Worm (Caenorhabditis elegans) whole organism, young adult: ENCODE measurements around the gene srsx-11.

Source experiments
- T26A5.8 ChIP-seq: sonication (generic microtip); optimal IDR thresholded peaks from 2 replicates; lab custom pipeline; 2016; ENCODE audit warnings: missing genetic modification characterization, missing compliant biosample characterization
- nhr-90 ChIP-seq: sonication (generic microtip); optimal IDR thresholded peaks from 2 replicates; lab custom pipeline; 2016; ENCODE audit warnings: missing genotype, mild to moderate bottlenecking, missing genetic modification characterization, missing compliant biosample characterization

- TF ChIP-seq T26A5.8 (tag; lab: Kevin White, UChicago) (no peak), nhr-90 (no peak)
These were observed 6.0 kb downstream of the srsx-11 start, which contains the start of gene srsx-9 for ce11 chrV:4972943-4973342.
